Worm (Caenorhabditis elegans): ENCODE data around the gene C37C3.9.

DNA sequence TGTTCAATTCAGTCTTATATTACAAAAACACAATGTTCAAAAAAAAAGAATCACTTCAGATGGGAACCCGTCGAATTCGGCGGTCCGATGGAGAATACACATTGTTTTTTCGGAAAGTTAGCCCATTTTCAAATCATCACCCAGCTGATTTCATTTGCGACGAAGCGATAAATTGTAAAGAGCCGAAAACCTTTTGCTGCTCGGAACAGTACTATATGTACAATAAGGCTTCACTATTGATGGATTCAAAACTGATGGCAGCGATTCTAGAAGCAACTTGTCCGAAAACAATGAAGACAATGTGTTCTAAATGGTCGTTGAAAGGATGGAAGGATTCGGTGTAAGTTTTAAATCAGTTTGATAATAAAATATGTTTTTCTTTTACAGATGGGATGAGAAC, 3.4 kb upstream of the C37C3.9 start, which contains the start of gene C37C3.1:
- TF ChIP-seq ztf-18 (tag; optimal IDR thresholded peaks at IDR 0.05) (no peak), madf-10 (tag; optimal IDR thresholded peaks at IDR 0.05) (no peak), egrh-3 (GFP tag; IDR thresholded peaks at IDR 0.05) (no peak), pha-4 (tag; optimal IDR thresholded peaks at IDR 0.05) (no peak), unc-130 (GFP tag; optimal IDR thresholded peaks at IDR 0.05) (no peak), snpc-4 (GFP tag; optimal IDR thresholded peaks at IDR 0.05) (peak; percentile 9), snpc-4 (tag; optimal IDR thresholded peaks at IDR 0.05) (peak in 2 of 4 experiments; percentile 24 to 39), nfyb-1 (GFP tag; IDR thresholded peaks at IDR 0.05) (peak; percentile 85), nfya-1 (tag; optimal IDR thresholded peaks at IDR 0.05; ENCODE audit: borderline replicate concordance, insufficient read depth) (no peak), ama-1 (optimal IDR thresholded peaks at IDR 0.05) (peak; percentile 65), ama-1 (GFP tag; optimal IDR thresholded peaks at IDR 0.05) (peak in 1 of 2 experiments; percentile 50), rpc-1 (optimal IDR thresholded peaks at IDR 0.05) (no peak), rpc-1 (tag; optimal IDR thresholded peaks at IDR 0.05) (no peak), repo-1 (tag; optimal IDR thresholded peaks at IDR 0.05) (peak; percentile 85), tbx-9 (tag; optimal IDR thresholded peaks at IDR 0.05; ENCODE audit: borderline replicate concordance) (no peak), D2030.7 (GFP tag; IDR thresholded peaks at IDR 0.05) (0 out of 2 replicates have a peak, but pooled peaks have one; percentile 19)
